Fruit fly (Drosophila melanogaster): ENCODE data around the gene SNF4Agamma.

SNF4Agamma gene

DNA sequence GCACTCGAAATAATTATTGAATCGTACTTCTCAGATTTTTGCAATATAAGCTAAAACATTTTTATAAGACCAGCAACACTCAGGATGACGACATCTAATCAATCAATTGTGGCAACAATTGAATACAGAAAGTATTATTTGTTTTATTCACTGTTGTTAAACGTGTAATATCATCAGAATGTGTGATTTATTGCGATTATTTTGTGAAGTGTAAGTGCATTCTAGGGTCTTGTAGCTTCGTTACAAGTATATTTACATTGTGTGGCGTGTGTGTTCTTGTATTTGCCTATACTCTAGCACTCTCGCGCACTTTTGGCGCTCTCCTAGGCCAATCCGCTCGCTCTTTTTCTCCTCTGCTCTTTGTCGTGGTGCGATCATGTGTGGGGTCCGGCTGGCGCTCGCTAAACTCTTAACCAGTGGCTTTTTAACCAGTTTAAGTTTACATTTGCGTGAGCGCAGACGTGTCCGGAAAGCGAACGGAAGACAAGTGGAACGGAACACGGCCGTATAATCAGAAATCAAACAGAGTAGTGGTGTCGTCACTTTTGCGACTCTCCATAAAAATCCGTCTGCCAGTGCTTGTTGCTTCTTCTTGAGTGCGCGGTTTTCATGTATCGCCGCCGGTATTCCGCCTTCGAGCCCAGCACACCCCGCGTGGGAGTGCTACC lies 64.1 kb downstream of the SNF4Agamma start (continued):
- TF ChIP-seq Blimp-1 (GFP tag; optimal IDR thresholded peaks at IDR 0.05) (peak; percentile 91), H15 (GFP tag; IDR thresholded peaks at IDR 0.05) (peak; percentile 77), gem (tag; optimal IDR thresholded peaks at IDR 0.05) (peak; percentile 94), Elba2 (GFP tag; optimal IDR thresholded peaks at IDR 0.05) (no peak), CG30020 (tag; optimal IDR thresholded peaks at IDR 0.05) (peak; percentile 25), CG2202 (tag; optimal IDR thresholded peaks at IDR 0.05) (peak; percentile 61), CG18011 (GFP tag; optimal IDR thresholded peaks at IDR 0.05) (peak; percentile 48), Ada2b (GFP tag; IDR thresholded peaks at IDR 0.05) (peak; percentile 85), Oli (tag; optimal IDR thresholded peaks at IDR 0.05) (peak; percentile 92), CG13123 (GFP tag; optimal IDR thresholded peaks at IDR 0.05) (peak; percentile 34), CG10267 (tag; optimal IDR thresholded peaks at IDR 0.05) (peak; percentile 78), CG7963 (GFP tag; IDR thresholded peaks at IDR 0.05; ENCODE audit: partially characterized antibody) (no peak), CTCF (GFP tag; optimal IDR thresholded peaks at IDR 0.05) (peak; percentile 42), eve (GFP tag; optimal IDR thresholded peaks at IDR 0.05) (peak in 1 of 2 experiments; percentile 98), CG17568 (GFP tag; optimal IDR thresholded peaks at IDR 0.05) (peak; percentile 71), tx (GFP tag; optimal IDR thresholded peaks at IDR 0.05) (peak; percentile 78), CG2678 (tag; optimal IDR thresholded peaks at IDR 0.05) (peak; percentile 91), Opbp (GFP tag; IDR thresholded peaks at IDR 0.05; ENCODE audit: partially characterized antibody) (no peak), CG5245 (GFP tag; optimal IDR thresholded peaks at IDR 0.05) (peak; percentile 84), chif (GFP tag; optimal IDR thresholded peaks at IDR 0.05) (peak; percentile 79 to 89), mld (GFP tag; IDR thresholded peaks at IDR 0.05; ENCODE audit: partially characterized antibody) (no peak), CG1792 (GFP tag; optimal IDR thresholded peaks at IDR 0.05) (peak; percentile 83), CG12744 (GFP tag; optimal IDR thresholded peaks at IDR 0.05) (peak; percentile 48), CG2129 (GFP tag; IDR thresholded peaks at IDR 0.05; ENCODE audit: partially characterized antibody) (no peak), hb (GFP tag; IDR thresholded peaks at IDR 0.05; ENCODE audit: partially characterized antibody) (no peak), Vsx1 (GFP tag; optimal IDR thresholded peaks at IDR 0.05) (peak; percentile 76), Max (GFP tag; optimal IDR thresholded peaks at IDR 0.05) (peak; percentile 72), trh (GFP tag; optimal IDR thresholded peaks at IDR 0.05) (peak; percentile 60), Atf3 (GFP tag; optimal IDR thresholded peaks at IDR 0.05) (peak; percentile 76), dysf (GFP tag; IDR thresholded peaks at IDR 0.05) (peak; percentile 87), klu (GFP tag; IDR thresholded peaks at IDR 0.05) (no peak), HmgZ (tag; optimal IDR thresholded peaks at IDR 0.05) (peak; percentile 29), CG10366 (GFP tag; IDR thresholded peaks at IDR 0.05) (peak; percentile 74), CG3838 (GFP tag; optimal IDR thresholded peaks at IDR 0.05) (no peak), lola (GFP tag; optimal IDR thresholded peaks at IDR 0.05) (peak in 1 of 3 experiments; percentile 84), btn (GFP tag; optimal IDR thresholded peaks at IDR 0.05) (peak; percentile 76), CG2116 (GFP tag; optimal IDR thresholded peaks at IDR 0.05) (peak; percentile 51), Sox102F (GFP tag; optimal IDR thresholded peaks at IDR 0.05) (peak; percentile 94), bcd (GFP tag; optimal IDR thresholded peaks at IDR 0.05) (peak; percentile 80), Dip2 (GFP tag; IDR thresholded peaks at IDR 0.05) (no peak), oc (tag; optimal IDR thresholded peaks at IDR 0.05) (peak; percentile 86), slbo (GFP tag; IDR thresholded peaks at IDR 0.05) (peak; percentile 45; the same call in 1 of the 2 replicates), CG14050 (GFP tag; IDR thresholded peaks at IDR 0.05) (peak; percentile 55; the same call in 2 of the 3 replicates), fd3F (GFP tag; optimal IDR thresholded peaks at IDR 0.05) (peak; percentile 58), so (GFP tag; IDR thresholded peaks at IDR 0.05) (peak; percentile 70), hth (optimal IDR thresholded peaks at IDR 0.05) (no peak), fu2 (GFP tag; optimal IDR thresholded peaks at IDR 0.05) (peak; percentile 69), psq (GFP tag; optimal IDR thresholded peaks at IDR 0.05) (peak; percentile 27), CG5180 (GFP tag; optimal IDR thresholded peaks at IDR 0.05) (peak; percentile 55), CG6654 (GFP tag; optimal IDR thresholded peaks at IDR 0.05) (peak; percentile 81)
